Fruit fly (Drosophila melanogaster) whole organism, pupa: ENCODE data around the gene TAF1B.

Experiments
- CG10348 ChIP-seq: fragments of 200-800 bp; sonication (Bioruptor generic); IDR thresholded peaks from 2 replicates; pipeline ENCODE4 v1.3.6; 2022; ENCODE audit warnings: missing biosample characterization, missing genetic modification characterization
- CG12605 ChIP-seq: fragments of 200-800 bp; sonication (Bioruptor generic); IDR thresholded peaks from 2 replicates; pipeline ENCODE4 v1.3.6; 2022; ENCODE audit warnings: missing biosample characterization, missing genetic modification characterization
- CG13204 ChIP-seq: fragments of 200-800 bp; sonication (Bioruptor generic); optimal IDR thresholded peaks from 2 replicates; lab custom pipeline; 2018; ENCODE audit warnings: missing biosample characterization, mild to moderate bottlenecking, missing genetic modification characterization, moderate library complexity
- CG14655 ChIP-seq: fragments of 200-800 bp; sonication (Bioruptor generic); optimal IDR thresholded peaks from 3 replicates; lab custom pipeline; 2017; ENCODE audit warnings: mild to moderate bottlenecking, missing biosample characterization, missing genetic modification reagents, missing genetic modification characterization
- CG15710 ChIP-seq: fragments of 200-800 bp; sonication (Bioruptor generic); optimal IDR thresholded peaks from 2 replicates; lab custom pipeline; 2018; ENCODE audit warnings: missing biosample characterization, mild to moderate bottlenecking, missing genetic modification characterization, moderate library complexity
- CG17806 ChIP-seq: fragments of 200-800 bp; sonication (Bioruptor generic); optimal IDR thresholded peaks from 2 replicates; lab custom pipeline; 2018; ENCODE audit warnings: missing biosample characterization, mild to moderate bottlenecking, missing genetic modification characterization, moderate library complexity
- CG32121 ChIP-seq: fragments of 200-800 bp; sonication (Bioruptor generic); IDR thresholded peaks from 2 replicates; pipeline ENCODE4 v1.3.6; 2022; ENCODE audit warnings: missing biosample characterization, missing genetic modification characterization
- CG34367 ChIP-seq: fragments of 200-800 bp; sonication (Bioruptor generic); optimal IDR thresholded peaks from 2 replicates; lab custom pipeline; 2018; ENCODE audit warnings: missing biosample characterization, mild to moderate bottlenecking, missing genetic modification characterization
- CG4496 ChIP-seq: fragments of 200-800 bp; sonication (Bioruptor generic); IDR thresholded peaks from 3 replicates; pipeline ENCODE4 v1.3.6; 2022; ENCODE audit warnings: missing biosample characterization, missing genetic modification characterization
- CG8159 ChIP-seq: fragments of 200-800 bp; sonication (Bioruptor generic); optimal IDR thresholded peaks from 3 replicates; lab custom pipeline; 2018; ENCODE audit warnings: missing biosample characterization, mild to moderate bottlenecking, missing genetic modification characterization, moderate library complexity
- CG8301 ChIP-seq: fragments of 200-800 bp; sonication (Bioruptor generic); optimal IDR thresholded peaks from 2 replicates; lab custom pipeline; 2018; ENCODE audit warnings: missing biosample characterization, mild to moderate bottlenecking, missing genetic modification characterization
- CG9948 ChIP-seq: fragments of 200-800 bp; sonication (Bioruptor generic); optimal IDR thresholded peaks from 2 replicates; lab custom pipeline; 2018; ENCODE audit warnings: missing biosample characterization, mild to moderate bottlenecking, missing genetic modification characterization, moderate library complexity
- D1 ChIP-seq: fragments of 200-800 bp; sonication (Bioruptor generic); optimal IDR thresholded peaks from 2 replicates; lab custom pipeline; 2018; ENCODE audit warnings: missing biosample characterization, mild to moderate bottlenecking, missing genetic modification characterization, moderate library complexity
- EcR ChIP-seq: fragments of 200-800 bp; sonication (Bioruptor generic); optimal IDR thresholded peaks from 3 replicates; lab custom pipeline; 2019; ENCODE audit warnings: missing biosample characterization, missing genetic modification characterization, mild to moderate bottlenecking, moderate library complexity, missing genetic modification reagents
- Ets98B ChIP-seq: fragments of 200-800 bp; sonication (Bioruptor generic); IDR thresholded peaks from 2 replicates; pipeline ENCODE4 v1.3.6; 2022; ENCODE audit warnings: missing biosample characterization, missing genetic modification characterization
- Pif1A ChIP-seq: fragments of 200-800 bp; sonication (Bioruptor generic); optimal IDR thresholded peaks from 3 replicates; lab custom pipeline; 2016; ENCODE audit warnings: missing biosample characterization, missing genetic modification characterization
- Pif1B ChIP-seq: fragments of 200-800 bp; sonication (Bioruptor generic); optimal IDR thresholded peaks from 3 replicates; lab custom pipeline; 2016; ENCODE audit warnings: missing biosample characterization, missing genetic modification characterization
- Snoo ChIP-seq: fragments of 200-800 bp; sonication (Bioruptor generic); optimal IDR thresholded peaks from 3 replicates; lab custom pipeline; 2017; ENCODE audit warnings: missing biosample characterization, mild to moderate bottlenecking, missing genetic modification characterization, inconsistent platforms
- fd96Ca ChIP-seq: fragments of 200-800 bp; sonication (Bioruptor generic); IDR thresholded peaks from 3 replicates; pipeline ENCODE4 v1.3.6; 2022; ENCODE audit warnings: missing biosample characterization, missing genetic modification characterization
- gl ChIP-seq: fragments of 200-800 bp; sonication (Bioruptor generic); optimal IDR thresholded peaks from 2 replicates; lab custom pipeline; 2018; ENCODE audit warnings: missing biosample characterization, mild to moderate bottlenecking, missing genetic modification characterization
- rn ChIP-seq: fragments of 200-800 bp; sonication (Bioruptor generic); IDR thresholded peaks from 2 replicates; pipeline ENCODE4 v1.3.6; 2022; ENCODE audit warnings: missing biosample characterization, missing genetic modification characterization

The TAF1B gene

dm6 chr3R:10161163-10161562 lies 17.2 kb upstream of the TAF1B start, which contains the start of gene CG6254:
Gene CG6254, minus strand, starts transcription at chr3R:10161331.
- no peak for TF ChIP-seq fd96Ca (GFP tag; lab: Robert Waterston, UW)
- TF ChIP-seq CG4496: no peak
- no peak for TF ChIP-seq CG13204
- TF ChIP-seq D1 (tag; lab: Kevin White, UChicago): no peak
- TF ChIP-seq CG17806 (tag; lab: Kevin White, UChicago): no peak
- TF ChIP-seq Pif1B: no peak
- no peak for TF ChIP-seq CG8301 (tag; lab: Kevin White, UChicago)

dm6 chr3R:10153957-10154685 lies 10.1 kb upstream of the TAF1B start:
- TF ChIP-seq Pif1A (no peak), EcR (no peak), CG8301 (tag; lab: Kevin White, UChicago) (peak; percentile 60), CG15710 (tag; lab: Kevin White, UChicago) (no peak), Ets98B (GFP tag; lab: Robert Waterston, UW) (peak; percentile 73), CG8159 (tag; lab: Kevin White, UChicago) (no peak), gl (no peak), CG10348 (GFP tag; lab: Robert Waterston, UW) (no peak), CG17806 (tag; lab: Kevin White, UChicago) (peak; percentile 35), D1 (tag; lab: Kevin White, UChicago) (no peak), CG4496 (peak; percentile 84; the same call in 2 of the 3 replicates), Snoo (no peak), CG32121 (GFP tag; lab: Robert Waterston, UW) (peak; percentile 74), Pif1B (no peak), CG12605 (peak; percentile 56), CG14655 (GFP tag; lab: Kevin White, UChicago) (no peak), rn (peak; percentile 38; the same call in 1 of the 2 replicates), CG13204 (no peak), CG34367 (no peak), fd96Ca (GFP tag; lab: Robert Waterston, UW) (peak; percentile 46; the same call in 1 of the 3 replicates), CG9948 (tag; lab: Kevin White, UChicago) (no peak)

dm6 chr3R:10151830-10152513 lies 8.0 kb upstream of the TAF1B start, which contains the start of gene CG34303:
Gene CG34303, minus strand, starts transcription at chr3R:10151880.
- TF ChIP-seq rn: no peak
- no peak for TF ChIP-seq Snoo
- no peak for TF ChIP-seq fd96Ca (GFP tag; lab: Robert Waterston, UW)
- no peak for TF ChIP-seq CG9948 (tag; lab: Kevin White, UChicago)
- TF ChIP-seq Pif1B: no peak
- TF ChIP-seq CG4496: no peak
- no peak for TF ChIP-seq CG12605
- no peak for TF ChIP-seq CG8301 (tag; lab: Kevin White, UChicago)
- TF ChIP-seq CG17806 (tag; lab: Kevin White, UChicago): no peak
- TF ChIP-seq CG10348 (GFP tag; lab: Robert Waterston, UW): no peak
- TF ChIP-seq CG14655 (GFP tag; lab: Kevin White, UChicago): no peak
- no peak for TF ChIP-seq CG15710 (tag; lab: Kevin White, UChicago)
- no peak for TF ChIP-seq Ets98B (GFP tag; lab: Robert Waterston, UW)
- no peak for TF ChIP-seq gl
- TF ChIP-seq CG32121 (GFP tag; lab: Robert Waterston, UW): no peak
- TF ChIP-seq CG34367: no peak
- no peak for TF ChIP-seq EcR

- TF ChIP-seq CG15710 (tag; lab: Kevin White, UChicago): no peak
- TF ChIP-seq fd96Ca (GFP tag; lab: Robert Waterston, UW): no peak
- TF ChIP-seq CG10348 (GFP tag; lab: Robert Waterston, UW): no peak
- TF ChIP-seq Snoo: no peak
- TF ChIP-seq CG9948 (tag; lab: Kevin White, UChicago): no peak
- TF ChIP-seq CG13204: no peak
- no peak for TF ChIP-seq CG4496
- no peak for TF ChIP-seq Ets98B (GFP tag; lab: Robert Waterston, UW)
- TF ChIP-seq rn: no peak
- TF ChIP-seq Pif1B: no peak
- TF ChIP-seq CG8159 (tag; lab: Kevin White, UChicago): no peak
- TF ChIP-seq D1 (tag; lab: Kevin White, UChicago): no peak
- TF ChIP-seq CG8301 (tag; lab: Kevin White, UChicago): no peak
- no peak for TF ChIP-seq CG34367
- TF ChIP-seq gl: no peak
- TF ChIP-seq EcR: no peak
- TF ChIP-seq CG32121 (GFP tag; lab: Robert Waterston, UW): no peak
- TF ChIP-seq Pif1A: no peak
- TF ChIP-seq CG12605: no peak
Observed at dm6 chr3R:10150555-10150954, 6.6 kb upstream of the TAF1B start.

- TF ChIP-seq D1 (tag; lab: Kevin White, UChicago): no peak
- no peak for TF ChIP-seq EcR
- TF ChIP-seq CG17806 (tag; lab: Kevin White, UChicago): no peak
- TF ChIP-seq fd96Ca (GFP tag; lab: Robert Waterston, UW): no peak
- TF ChIP-seq CG8301 (tag; lab: Kevin White, UChicago): no peak
- TF ChIP-seq CG4496: no peak
- no peak for TF ChIP-seq rn
- TF ChIP-seq CG32121 (GFP tag; lab: Robert Waterston, UW): no peak
- TF ChIP-seq Ets98B (GFP tag; lab: Robert Waterston, UW): no peak
- TF ChIP-seq CG12605: no peak
Observed at dm6 chr3R:10149667-10150398, 5.8 kb upstream of the TAF1B start.
